Fruit fly (Drosophila melanogaster): ENCODE measurements around the gene Ten-a.
A peak's percentile ranks its signal among the peaks of the same experiment; 100 is the strongest.

Gene Ten-a

dm6 chrX:12006678-12007441 is 36.6 kb upstream of the Ten-a start, which contains the start of gene CG1806 (continued):
- TF ChIP-seq CG17568 (GFP tag; optimal IDR thresholded peaks at IDR 0.05), result no peak
- no peak for TF ChIP-seq dm (GFP tag; optimal IDR thresholded peaks at IDR 0.05)
- TF ChIP-seq Asciz (GFP tag; optimal IDR thresholded peaks at IDR 0.05), result no peak
- no peak for TF ChIP-seq CG2202 (tag; optimal IDR thresholded peaks at IDR 0.05)
- TF ChIP-seq Dfd (GFP tag; optimal IDR thresholded peaks at IDR 0.05), result no peak
- TF ChIP-seq pita (GFP tag; optimal IDR thresholded peaks at IDR 0.05), result no peak
- TF ChIP-seq CG6254 (GFP tag; optimal IDR thresholded peaks at IDR 0.05), result peak; percentile 34
- TF ChIP-seq PHDP (tag; optimal IDR thresholded peaks at IDR 0.05), result no peak
- TF ChIP-seq CG12219 (GFP tag; optimal IDR thresholded peaks at IDR 0.05), result no peak
- no peak for TF ChIP-seq abd-A (tag; optimal IDR thresholded peaks at IDR 0.05)
- TF ChIP-seq z (GFP tag; IDR thresholded peaks at IDR 0.05), result peak; percentile 62; the same call in 1 of the 3 replicates
- no peak for TF ChIP-seq CG4730 (GFP tag; IDR thresholded peaks at IDR 0.05)
- no peak for TF ChIP-seq CG7271 (tag; optimal IDR thresholded peaks at IDR 0.05)
- no peak for TF ChIP-seq dmrt99B (tag; optimal IDR thresholded peaks at IDR 0.05)
- TF ChIP-seq slp2 (GFP tag; optimal IDR thresholded peaks at IDR 0.05), result no peak
- no peak for TF ChIP-seq en (GFP tag; optimal IDR thresholded peaks at IDR 0.05)
- no peak for TF ChIP-seq pan (optimal IDR thresholded peaks at IDR 0.05)
- TF ChIP-seq pan (GFP tag; optimal IDR thresholded peaks at IDR 0.05 in 1 of 2, IDR thresholded peaks at IDR 0.05 in 1 of 2), result peak in 1 of 2 experiments; percentile 18
- no peak for TF ChIP-seq croc (GFP tag; conservative IDR thresholded peaks at IDR 0.05)
- TF ChIP-seq CG17385 (GFP tag; optimal IDR thresholded peaks at IDR 0.05), result peak; percentile 35
- no peak for TF ChIP-seq CG17802 (tag; optimal IDR thresholded peaks at IDR 0.05)
- no peak for TF ChIP-seq odd (GFP tag; optimal IDR thresholded peaks at IDR 0.05)
- no peak for TF ChIP-seq ash1 (GFP tag; optimal IDR thresholded peaks at IDR 0.05)
- TF ChIP-seq Ada2b (GFP tag; IDR thresholded peaks at IDR 0.05), result no peak
- no peak for TF ChIP-seq trh (GFP tag; optimal IDR thresholded peaks at IDR 0.05)
- no peak for TF ChIP-seq zfh2 (GFP tag; optimal IDR thresholded peaks at IDR 0.05)
- TF ChIP-seq Atf3 (GFP tag; optimal IDR thresholded peaks at IDR 0.05), result no peak
- TF ChIP-seq CG17829 (tag; optimal IDR thresholded peaks at IDR 0.05), result peak; percentile 1
- TF ChIP-seq sqz (GFP tag; optimal IDR thresholded peaks at IDR 0.05), result peak; percentile 68
- TF ChIP-seq ERR (GFP tag; optimal IDR thresholded peaks at IDR 0.05), result no peak
- no peak for TF ChIP-seq ssp (GFP tag; IDR thresholded peaks at IDR 0.05)
- TF ChIP-seq Oaz (GFP tag; IDR thresholded peaks at IDR 0.05), result no peak
- TF ChIP-seq C15 (GFP tag; IDR thresholded peaks at IDR 0.05), result no peak
- peak; percentile 27 for TF ChIP-seq CG13287 (GFP tag; IDR thresholded peaks at IDR 0.05; ENCODE audit: partially characterized antibody)
- TF ChIP-seq Usf (GFP tag; optimal IDR thresholded peaks at IDR 0.05), result no peak
- no peak for TF ChIP-seq CHES-1-like (GFP tag; optimal IDR thresholded peaks at IDR 0.05)
- TF ChIP-seq CG12769 (tag; optimal IDR thresholded peaks at IDR 0.05), result peak; percentile 88
- TF ChIP-seq CG17612 (GFP tag; IDR thresholded peaks at IDR 0.05), result no peak
- no peak for TF ChIP-seq twi (tag; optimal IDR thresholded peaks at IDR 0.05)
- peak; percentile 10 for TF ChIP-seq CG6854 (GFP tag; optimal IDR thresholded peaks at IDR 0.05)
- no peak for TF ChIP-seq zen (tag; optimal IDR thresholded peaks at IDR 0.05)
- no peak; the same call in 1 of the 2 replicates for TF ChIP-seq Scr (GFP tag; IDR thresholded peaks at IDR 0.05; ENCODE audit: partially characterized antibody)
- no peak for TF ChIP-seq lmd (GFP tag; IDR thresholded peaks at IDR 0.05)
- TF ChIP-seq E2f2 (GFP tag; IDR thresholded peaks at IDR 0.05), result no peak
- TF ChIP-seq phol (tag; optimal IDR thresholded peaks at IDR 0.05), result no peak
- TF ChIP-seq CG16863 (GFP tag; optimal IDR thresholded peaks at IDR 0.05), result no peak
- TF ChIP-seq CG30431 (GFP tag; optimal IDR thresholded peaks at IDR 0.05), result no peak
- TF ChIP-seq fd3F (GFP tag; optimal IDR thresholded peaks at IDR 0.05), result no peak
- TF ChIP-seq row (GFP tag; IDR thresholded peaks at IDR 0.05), result no peak
- TF ChIP-seq CG17361 (GFP tag; IDR thresholded peaks at IDR 0.05), result no peak
